Worm (Caenorhabditis elegans) whole organism, young adult: Measurements from ENCODE around the gene T10C6.7.

ENCODE experiments used
- B0019.2 ChIP-seq: fragments of 200-800 bp; sonication (Bioruptor generic); conservative IDR thresholded peaks from 2 replicates; pipeline ENCODE4 v1.3.6; 2022; ENCODE audit warnings: missing genetic modification reagents, missing genetic modification characterization, missing compliant biosample characterization
- B0035.1 ChIP-seq: sonication (generic microtip); optimal IDR thresholded peaks from 2 replicates; lab custom pipeline; 2016; ENCODE audit warnings: missing genetic modification characterization, mild to moderate bottlenecking, missing compliant biosample characterization, missing genotype, missing genetic modification reagents
- B0261.1 ChIP-seq: sonication (generic microtip); optimal IDR thresholded peaks from 2 replicates; lab custom pipeline; 2016; ENCODE audit warnings: mild to moderate bottlenecking, missing genetic modification characterization, moderate library complexity, missing compliant biosample characterization
- B0336.3 ChIP-seq: fragments of 200-800 bp; sonication (Bioruptor generic); IDR thresholded peaks from 2 replicates; pipeline ENCODE4 v1.3.6; 2022; ENCODE audit warnings: missing genetic modification characterization, missing compliant biosample characterization
- F55B11.4 ChIP-seq: sonication (generic microtip); optimal IDR thresholded peaks from 2 replicates; lab custom pipeline; 2016; ENCODE audit warnings: missing compliant biosample characterization, missing genetic modification characterization, borderline replicate concordance; ENCODE audit not compliant: insufficient read depth
- T07F8.4 ChIP-seq: sonication (generic microtip); optimal IDR thresholded peaks from 2 replicates; lab custom pipeline; 2016; ENCODE audit warnings: mild to moderate bottlenecking, missing genetic modification characterization, moderate library complexity, missing compliant biosample characterization
- Y53G8AR.9 ChIP-seq: fragments of 200-800 bp; sonication (Bioruptor generic); conservative IDR thresholded peaks from 2 replicates; pipeline ENCODE4 v1.3.6; 2022; ENCODE audit warnings: missing genetic modification reagents, missing genetic modification characterization, missing compliant biosample characterization
- Y79H2A.3 ChIP-seq: fragments of 200-800 bp; sonication (Bioruptor generic); conservative IDR thresholded peaks from 2 replicates; pipeline ENCODE4 v1.3.6; 2022; ENCODE audit warnings: missing genetic modification reagents, missing genetic modification characterization, missing compliant biosample characterization
- ZK185.1 ChIP-seq: sonication (generic microtip); optimal IDR thresholded peaks from 2 replicates; lab custom pipeline; 2016; ENCODE audit warnings: mild to moderate bottlenecking, missing genetic modification characterization, missing compliant biosample characterization; ENCODE audit not compliant: poor library complexity, severe bottlenecking
- akir-1 ChIP-seq: fragments of 200-800 bp; sonication (Bioruptor generic); optimal IDR thresholded peaks from 2 replicates; lab custom pipeline; 2018; ENCODE audit warnings: mild to moderate bottlenecking, missing genetic modification characterization, moderate library complexity, missing compliant biosample characterization
- aptf-3 ChIP-seq: fragments of 200-800 bp; sonication (Bioruptor generic); IDR thresholded peaks from 2 replicates; pipeline ENCODE4 v1.3.6; 2022; ENCODE audit warnings: missing genetic modification characterization, missing compliant biosample characterization
- atf-7 ChIP-seq: sonication (generic microtip); optimal IDR thresholded peaks from 2 replicates; lab custom pipeline; 2017; ENCODE audit warnings: mild to moderate bottlenecking, missing genetic modification characterization, missing compliant biosample characterization
- cebp-1 ChIP-seq, 2 experiments: fragments of 200-800 bp in 1 of 2; sonication (Bioruptor generic) in 1 of 2; sonication (generic microtip) in 1 of 2; IDR thresholded peaks in 1 of 2; optimal IDR thresholded peaks in 1 of 2; 2 replicates each; pipeline versions ENCODE4 v1.3.6 to Lab custom; 2017 to 2022; ENCODE audit warnings: missing compliant biosample characterization in 2 of 2, missing genetic modification characterization in 2 of 2, mild to moderate bottlenecking in 1 of 2, missing genetic modification reagents in 1 of 2, moderate library complexity in 1 of 2
- ceh-27 ChIP-seq: fragments of 200-800 bp; sonication (Bioruptor generic); optimal IDR thresholded peaks from 2 replicates; lab custom pipeline; 2018; ENCODE audit warnings: mild to moderate bottlenecking, missing genetic modification characterization, moderate library complexity, missing compliant biosample characterization
- dox-1 ChIP-seq: fragments of 200-800 bp; sonication (Bioruptor generic); IDR thresholded peaks from 2 replicates; pipeline ENCODE4 v1.3.6; 2022; ENCODE audit warnings: missing genetic modification reagents, missing genetic modification characterization, missing compliant biosample characterization
- dpl-1 ChIP-seq: fragments of 150-350 bp; optimal IDR thresholded peaks from 2 replicates; lab custom pipeline; 2014; ENCODE audit warnings: missing biosample characterization, missing genetic modification reagents, missing genetic modification characterization
- efl-1 ChIP-seq: fragments of 150-350 bp; optimal IDR thresholded peaks from 2 replicates; lab custom pipeline; 2014; ENCODE audit warnings: missing biosample characterization, missing genetic modification reagents, missing genetic modification characterization
- egl-18 ChIP-seq: fragments of 200-800 bp; sonication (Bioruptor generic); IDR thresholded peaks from 2 replicates; pipeline ENCODE4 v1.3.6; 2022; ENCODE audit warnings: missing genetic modification reagents, missing genetic modification characterization, missing compliant biosample characterization
- egl-44 ChIP-seq: fragments of 200-800 bp; sonication (Bioruptor generic); IDR thresholded peaks from 2 replicates; pipeline ENCODE4 v1.3.6; 2022; ENCODE audit warnings: missing genetic modification reagents, missing genetic modification characterization, missing compliant biosample characterization
- ekl-4 ChIP-seq: fragments of 200-800 bp; sonication (Bioruptor generic); IDR thresholded peaks from 2 replicates; pipeline ENCODE4 v1.3.6; 2022; ENCODE audit warnings: missing genetic modification reagents, missing genetic modification characterization, missing compliant biosample characterization
- fkh-3 ChIP-seq: sonication (generic microtip); optimal IDR thresholded peaks from 2 replicates; lab custom pipeline; 2016; ENCODE audit warnings: mild to moderate bottlenecking, missing genetic modification characterization, missing compliant biosample characterization
- hrde-1 ChIP-seq: sonication (generic microtip); optimal IDR thresholded peaks from 2 replicates; lab custom pipeline; 2016; ENCODE audit warnings: missing genetic modification characterization, mild to moderate bottlenecking, missing compliant biosample characterization, moderate library complexity, missing genotype, missing genetic modification reagents, borderline replicate concordance
- hsf-1 ChIP-seq: fragments of 200-800 bp; sonication (Bioruptor generic); IDR thresholded peaks from 2 replicates; pipeline ENCODE4 v1.3.6; 2022; ENCODE audit warnings: missing genetic modification reagents, missing genetic modification characterization, missing compliant biosample characterization
- let-607 ChIP-seq, 2 experiments: fragments of 200-800 bp in 1 of 2; sonication (Bioruptor generic) in 1 of 2; sonication (generic microtip) in 1 of 2; optimal IDR thresholded peaks; 2 replicates each; lab custom pipeline; 2016 to 2018; ENCODE audit warnings: mild to moderate bottlenecking in 2 of 2, missing compliant biosample characterization in 2 of 2, missing genetic modification characterization in 2 of 2, moderate library complexity in 2 of 2, missing genotype in 1 of 2
- lin-26 ChIP-seq: fragments of 200-800 bp; sonication (Bioruptor generic); IDR thresholded peaks from 2 replicates; pipeline ENCODE4 v1.3.6; 2022; ENCODE audit warnings: missing genetic modification reagents, missing genetic modification characterization, missing compliant biosample characterization
- lin-54 ChIP-seq: fragments of 200-800 bp; sonication (Bioruptor generic); optimal IDR thresholded peaks from 2 replicates; lab custom pipeline; 2018; ENCODE audit warnings: mild to moderate bottlenecking, missing genetic modification characterization, missing compliant biosample characterization
- lsl-1 ChIP-seq: fragments of 200-800 bp; sonication (Bioruptor generic); optimal IDR thresholded peaks from 2 replicates; lab custom pipeline; 2018; ENCODE audit warnings: mild to moderate bottlenecking, missing genetic modification characterization, moderate library complexity, missing compliant biosample characterization
- mcd-1 ChIP-seq: fragments of 200-800 bp; sonication (Bioruptor generic); IDR thresholded peaks from 2 replicates; pipeline ENCODE4 v1.3.6; 2022; ENCODE audit warnings: missing genetic modification reagents, missing genetic modification characterization, missing compliant biosample characterization
- mxl-1 ChIP-seq: sonication (generic microtip); optimal IDR thresholded peaks from 2 replicates; lab custom pipeline; 2016; ENCODE audit warnings: missing genetic modification characterization, missing compliant biosample characterization
- snpc-1.1 ChIP-seq: sonication (generic microtip); optimal IDR thresholded peaks from 2 replicates; lab custom pipeline; 2017; ENCODE audit warnings: missing genetic modification characterization, mild to moderate bottlenecking, missing compliant biosample characterization, antibody characterized with exemption, moderate library complexity, missing genotype, missing genetic modification reagents; ENCODE audit not compliant: insufficient read depth
- snpc-1.3 ChIP-seq: sonication (generic microtip); optimal IDR thresholded peaks from 2 replicates; lab custom pipeline; 2017; ENCODE audit warnings: missing genetic modification characterization, mild to moderate bottlenecking, missing compliant biosample characterization, antibody characterized with exemption, moderate library complexity, missing genotype, missing genetic modification reagents; ENCODE audit not compliant: insufficient read depth
- snpc-3.4 ChIP-seq: sonication (generic microtip); optimal IDR thresholded peaks from 2 replicates; lab custom pipeline; 2017; ENCODE audit warnings: missing genetic modification characterization, mild to moderate bottlenecking, missing compliant biosample characterization, antibody characterized with exemption, moderate library complexity, missing genotype, missing genetic modification reagents
- somi-1 ChIP-seq: fragments of 200-800 bp; sonication (Bioruptor generic); optimal IDR thresholded peaks from 2 replicates; lab custom pipeline; 2018; ENCODE audit warnings: mild to moderate bottlenecking, missing genetic modification characterization, missing compliant biosample characterization
- sptf-2 ChIP-seq: fragments of 200-800 bp; sonication (Bioruptor generic); optimal IDR thresholded peaks from 2 replicates; lab custom pipeline; 2018; ENCODE audit warnings: mild to moderate bottlenecking, missing genetic modification characterization, missing compliant biosample characterization
- unc-130 ChIP-seq: sonication (generic microtip); optimal IDR thresholded peaks from 2 replicates; lab custom pipeline; 2016; ENCODE audit warnings: missing genetic modification reagents, missing genetic modification characterization, missing compliant biosample characterization
- xnd-1 ChIP-seq: sonication (generic microtip); optimal IDR thresholded peaks from 2 replicates; lab custom pipeline; 2016; ENCODE audit warnings: missing genotype, missing genetic modification reagents, missing genetic modification characterization, missing compliant biosample characterization
- ztf-22 ChIP-seq: fragments of 200-800 bp; sonication (Bioruptor generic); optimal IDR thresholded peaks from 2 replicates; lab custom pipeline; 2018; ENCODE audit warnings: mild to moderate bottlenecking, missing genetic modification characterization, moderate library complexity, missing compliant biosample characterization
- ztf-3 ChIP-seq: fragments of 200-800 bp; sonication (Bioruptor generic); optimal IDR thresholded peaks from 2 replicates; lab custom pipeline; 2018; ENCODE audit warnings: mild to moderate bottlenecking, missing genetic modification characterization, missing compliant biosample characterization

Gene T10C6.7

ce11 chrV:16023051-16023450, 8.5 kb downstream of the T10C6.7 start, which contains the start of gene cwc-15 (continued):
- TF ChIP-seq F55B11.4 (tag; lab: Kevin White, UChicago) (no peak), aptf-3 (no peak)
- TF ChIP-seq, all 124 proteins: peak for 0

ce11 chrV:16022600-16022999, 8.9 kb downstream of the T10C6.7 start:
- peak; percentile 59 for TF ChIP-seq dpl-1 (GFP tag; lab: Kevin White, UChicago)
- peak; percentile 16 for TF ChIP-seq lsl-1 (GFP tag; lab: Kevin White, UChicago)
- peak; percentile 47 for TF ChIP-seq ZK185.1
- peak; percentile 90 for TF ChIP-seq lin-54 (GFP tag; lab: Kevin White, UChicago)
- TF ChIP-seq snpc-3.4 (tag; lab: Kevin White, UChicago): no peak
- 0 out of 2 replicates have a peak, but pooled peaks have one; percentile 25 for TF ChIP-seq egl-44
- no peak for TF ChIP-seq B0261.1 (tag; lab: Kevin White, UChicago)
- peak; percentile 62 for TF ChIP-seq ceh-27
- no peak for TF ChIP-seq ekl-4 (GFP tag; lab: Robert Waterston, UW)
- TF ChIP-seq hsf-1: no peak
- 0 out of 2 replicates have a peak, but pooled peaks have one; percentile 26 for TF ChIP-seq dox-1 (GFP tag; lab: Robert Waterston, UW)
- peak; percentile 59 for TF ChIP-seq efl-1 (GFP tag; lab: Kevin White, UChicago)

- no peak for TF ChIP-seq B0261.1 (tag; lab: Kevin White, UChicago)
- TF ChIP-seq lin-26 (GFP tag; lab: Robert Waterston, UW): no peak
- TF ChIP-seq B0019.2 (GFP tag; lab: Robert Waterston, UW): no peak
- no peak for TF ChIP-seq unc-130 (GFP tag; lab: Kevin White, UChicago)
- no peak for TF ChIP-seq dox-1 (GFP tag; lab: Robert Waterston, UW)
- no peak for TF ChIP-seq aptf-3
- TF ChIP-seq mcd-1 (GFP tag; lab: Robert Waterston, UW): no peak
- no peak for TF ChIP-seq B0035.1 (tag; lab: Kevin White, UChicago)
- TF ChIP-seq akir-1 (GFP tag; lab: Kevin White, UChicago): no peak
- TF ChIP-seq hrde-1 (tag; lab: Kevin White, UChicago): no peak
- TF ChIP-seq ztf-3 (GFP tag; lab: Kevin White, UChicago): no peak
- TF ChIP-seq, all 124 proteins: peak for 0
Measured at ce11 chrV:16020042-16020441, 11.5 kb downstream of the T10C6.7 start, which contains the start of gene srx-44. Gene srx-44 (plus strand): TSS chrV:16020342.

- TF ChIP-seq hrde-1 (tag; lab: Kevin White, UChicago) (no peak), snpc-1.1 (tag; lab: Kevin White, UChicago) (no peak), fkh-3 (tag; lab: Kevin White, UChicago) (no peak), atf-7 (tag; lab: Kevin White, UChicago) (no peak), B0336.3 (no peak), T07F8.4 (tag; lab: Kevin White, UChicago) (no peak), aptf-3 (no peak), xnd-1 (tag; lab: Kevin White, UChicago) (no peak), egl-18 (GFP tag; lab: Robert Waterston, UW) (no peak), sptf-2 (GFP tag; lab: Kevin White, UChicago) (no peak), Y53G8AR.9 (GFP tag; lab: Robert Waterston, UW) (no peak), cebp-1 (GFP tag; IDR thresholded peaks at IDR 0.05; lab: Robert Waterston, UW) (no peak), cebp-1 (tag; optimal IDR thresholded peaks at IDR 0.05; lab: Kevin White, UChicago) (no peak), Y79H2A.3 (no peak), ztf-22 (GFP tag; lab: Kevin White, UChicago) (no peak), somi-1 (GFP tag; lab: Kevin White, UChicago) (no peak), snpc-1.3 (no peak), let-607 (tag; optimal IDR thresholded peaks at IDR 0.05; lab: Kevin White, UChicago) (no peak), mxl-1 (tag; lab: Kevin White, UChicago) (no peak)
Measured at ce11 chrV:16017671-16018070, 13.8 kb downstream of the T10C6.7 start, which contains the start of gene srx-43. Gene srx-43 (plus strand): TSS chrV:16017971.
